Worm (Caenorhabditis elegans): Measurements from ENCODE around the gene acp-6.

Gene acp-6

ce11 chrIV:6417612-6418011 lies 8.3 kb downstream of the acp-6 start:
- TF ChIP-seq zip-2 (tag; optimal IDR thresholded peaks at IDR 0.05) (no peak), F49E8.2 (tag; optimal IDR thresholded peaks at IDR 0.05; ENCODE audit: borderline replicate concordance) (peak; percentile 20), ctbp-1 (GFP tag; IDR thresholded peaks at IDR 0.05) (no peak)

ce11 chrIV:6416553-6416952 lies 9.4 kb downstream of the acp-6 start, which contains the start of gene Y73B6BL.22:
Gene Y73B6BL.22, minus strand, starts transcription at chrIV:6416653.
- TF ChIP-seq aha-1 (tag) = peak; percentile 8
- TF ChIP-seq lin-38 (GFP tag; IDR thresholded peaks at IDR 0.05) = no peak

- TF ChIP-seq D1046.2 (GFP tag; IDR thresholded peaks at IDR 0.05) (no peak), tra-1 (GFP tag; IDR thresholded peaks at IDR 0.05) (no peak), unc-39 (tag; optimal IDR thresholded peaks at IDR 0.05) (no peak), ctbp-1 (GFP tag; IDR thresholded peaks at IDR 0.05) (no peak), dmd-9 (GFP tag; IDR thresholded peaks at IDR 0.05) (no peak), vab-7 (GFP tag; IDR thresholded peaks at IDR 0.05) (no peak), lin-38 (GFP tag; IDR thresholded peaks at IDR 0.05) (peak; percentile 46), dpl-1 (GFP tag; optimal IDR thresholded peaks at IDR 0.05) (peak; percentile 96), snpc-1.2 (GFP tag; IDR thresholded peaks at IDR 0.05) (no peak), sdz-12 (GFP tag; optimal IDR thresholded peaks at IDR 0.05) (no peak), Y48G9A.11 (GFP tag; IDR thresholded peaks at IDR 0.05) (peak; percentile 99), mep-1 (tag; optimal IDR thresholded peaks at IDR 0.05) (no peak), Y5F2A.4 (GFP tag; optimal IDR thresholded peaks at IDR 0.05) (no peak), T20F7.1 (GFP tag; optimal IDR thresholded peaks at IDR 0.05) (peak; percentile 98), fkh-10 (GFP tag; optimal IDR thresholded peaks at IDR 0.05) (peak; percentile 32), zfp-2 (tag; optimal IDR thresholded peaks at IDR 0.05) (no peak), egl-27 (tag; optimal IDR thresholded peaks at IDR 0.05) (no peak), aha-1 (tag) (peak; percentile 35), F44E2.7 (GFP tag; IDR thresholded peaks at IDR 0.05) (no peak), unc-130 (GFP tag; optimal IDR thresholded peaks at IDR 0.05) (no peak), nhr-6 (tag; optimal IDR thresholded peaks at IDR 0.05) (no peak), hlh-11 (tag; optimal IDR thresholded peaks at IDR 0.05) (no peak), daf-8 (GFP tag; IDR thresholded peaks at IDR 0.05) (no peak), snpc-4 (tag; optimal IDR thresholded peaks at IDR 0.05) (no peak), lin-1 (GFP tag; IDR thresholded peaks at IDR 0.05) (no peak), zip-2 (tag; optimal IDR thresholded peaks at IDR 0.05) (no peak), pha-4 (GFP tag; IDR thresholded peaks at IDR 0.05) (no peak), pha-4 (tag; optimal IDR thresholded peaks at IDR 0.05) (peak; percentile 17), R02D3.7 (tag; optimal IDR thresholded peaks at IDR 0.05) (peak; percentile 95), jun-1 (tag; optimal IDR thresholded peaks at IDR 0.05) (no peak), hmg-1.1 (GFP tag; IDR thresholded peaks at IDR 0.05) (0 out of 2 replicates have a peak, but pooled peaks have one; percentile 12), T26A8.4 (GFP tag; IDR thresholded peaks at IDR 0.05) (no peak), arid-1 (GFP tag; conservative IDR thresholded peaks at IDR 0.05) (no peak), pqm-1 (tag; optimal IDR thresholded peaks at IDR 0.05) (no peak), ama-1 (optimal IDR thresholded peaks at IDR 0.05) (no peak), madf-9 (GFP tag; conservative IDR thresholded peaks at IDR 0.05) (no peak), F49E8.2 (tag; optimal IDR thresholded peaks at IDR 0.05; ENCODE audit: borderline replicate concordance) (no peak)
Observed at ce11 chrIV:6415149-6415548, 10.8 kb downstream of the acp-6 start, which contains the start of gene exos-2. Gene exos-2, plus strand, starts transcription at chrIV:6415478.

DNA sequence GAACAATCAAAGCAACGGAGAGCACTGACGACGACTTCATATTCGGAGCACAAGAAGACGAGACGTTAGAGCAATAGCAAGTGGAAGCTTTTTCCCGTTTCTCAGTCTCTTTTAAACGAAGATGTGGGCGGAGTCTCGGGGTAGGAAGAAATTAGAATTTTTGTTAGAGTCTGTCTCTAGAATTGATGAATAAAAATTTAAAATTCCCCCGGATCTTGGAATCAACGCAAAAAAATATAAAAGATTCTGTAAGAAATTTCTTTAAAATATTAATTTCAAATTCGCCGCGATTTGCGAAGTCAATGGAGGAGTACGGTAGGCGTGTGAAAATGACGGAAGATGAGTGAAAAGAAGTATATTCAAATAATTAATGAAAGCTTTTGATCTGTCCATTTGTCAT lies 12.5 kb downstream of the acp-6 start, which contains the start of gene nlp-71:
TSS of gene nlp-71 (minus strand) at position 101 of the 400 bp plus-strand sequence.
- no peak for TF ChIP-seq nhr-102 (tag; optimal IDR thresholded peaks at IDR 0.05)
- no peak for TF ChIP-seq lin-13 (GFP tag; optimal IDR thresholded peaks at IDR 0.05)
- TF ChIP-seq nhr-41 (GFP tag; IDR thresholded peaks at IDR 0.05) = no peak
- TF ChIP-seq tag-97 (GFP tag; IDR thresholded peaks at IDR 0.05) = no peak
- TF ChIP-seq F44E2.7 (GFP tag; IDR thresholded peaks at IDR 0.05) = no peak
- no peak for TF ChIP-seq zip-11 (GFP tag; IDR thresholded peaks at IDR 0.05)
- TF ChIP-seq daf-16 (GFP tag; optimal IDR thresholded peaks at IDR 0.05) = no peak
- TF ChIP-seq daf-16 (tag; optimal IDR thresholded peaks at IDR 0.05) = no peak
